Worm (Caenorhabditis elegans) whole organism, late embryonic: Measurements from ENCODE around the gene F18E9.4.

Experiments used
- C08G9.2 ChIP-seq: sonication (generic microtip); optimal IDR thresholded peaks from 2 replicates; lab custom pipeline; 2016; ENCODE audit warnings: mild to moderate bottlenecking, missing genetic modification characterization, moderate library complexity, missing compliant biosample characterization
- C38D4.7 ChIP-seq: fragments of 200-800 bp; sonication (Bioruptor generic); optimal IDR thresholded peaks from 2 replicates; lab custom pipeline; 2018; ENCODE audit warnings: mild to moderate bottlenecking, missing genetic modification characterization, moderate library complexity, missing compliant biosample characterization
- F13H6.1 ChIP-seq: sonication (generic microtip); optimal IDR thresholded peaks from 2 replicates; lab custom pipeline; 2016; ENCODE audit warnings: missing genetic modification characterization, missing compliant biosample characterization
- K02D7.2 ChIP-seq: sonication (generic microtip); optimal IDR thresholded peaks from 2 replicates; lab custom pipeline; 2017; ENCODE audit warnings: mild to moderate bottlenecking, missing genetic modification characterization, missing compliant biosample characterization
- K09A11.1 ChIP-seq: sonication (generic microtip); optimal IDR thresholded peaks from 2 replicates; lab custom pipeline; 2017; ENCODE audit warnings: antibody characterized with exemption, mild to moderate bottlenecking, missing genetic modification characterization, missing compliant biosample characterization; ENCODE audit not compliant: insufficient read depth
- ahr-1 ChIP-seq: sonication (generic microtip); optimal IDR thresholded peaks from 2 replicates; lab custom pipeline; 2016; ENCODE audit warnings: missing genetic modification characterization, missing compliant biosample characterization
- ceh-18 ChIP-seq: sonication (generic microtip); optimal IDR thresholded peaks from 2 replicates; lab custom pipeline; 2016; ENCODE audit warnings: missing genetic modification characterization, missing compliant biosample characterization
- ceh-2 ChIP-seq: sonication (generic microtip); optimal IDR thresholded peaks from 2 replicates; lab custom pipeline; 2016; ENCODE audit warnings: missing genotype, missing genetic modification characterization, missing compliant biosample characterization
- ceh-22 ChIP-seq: sonication (generic microtip); optimal IDR thresholded peaks from 2 replicates; lab custom pipeline; 2017; ENCODE audit warnings: missing biosample characterization, missing genetic modification characterization
- ceh-34 ChIP-seq: sonication (generic microtip); optimal IDR thresholded peaks from 2 replicates; lab custom pipeline; 2016; ENCODE audit warnings: mild to moderate bottlenecking, missing genetic modification characterization, missing compliant biosample characterization
- ceh-6 ChIP-seq: fragments of 200-800 bp; sonication (Bioruptor generic); optimal IDR thresholded peaks from 2 replicates; lab custom pipeline; 2018; ENCODE audit warnings: mild to moderate bottlenecking, missing genetic modification characterization, missing compliant biosample characterization
- dmd-4 ChIP-seq: sonication (generic microtip); optimal IDR thresholded peaks from 2 replicates; lab custom pipeline; 2016; ENCODE audit warnings: borderline replicate concordance, missing genetic modification characterization, missing compliant biosample characterization
- elt-2 ChIP-seq: sonication (generic microtip); optimal IDR thresholded peaks from 2 replicates; lab custom pipeline; 2016; ENCODE audit warnings: missing genetic modification reagents, missing genetic modification characterization, missing compliant biosample characterization
- ets-4 ChIP-seq: sonication (generic microtip); optimal IDR thresholded peaks from 2 replicates; lab custom pipeline; 2016; ENCODE audit warnings: missing genetic modification characterization, missing compliant biosample characterization
- fax-1 ChIP-seq: sonication (generic microtip); optimal IDR thresholded peaks from 2 replicates; lab custom pipeline; 2016; ENCODE audit warnings: missing genotype, missing genetic modification characterization, missing compliant biosample characterization
- gmeb-2 ChIP-seq: sonication (generic microtip); optimal IDR thresholded peaks from 2 replicates; lab custom pipeline; 2016; ENCODE audit warnings: missing genetic modification characterization, inconsistent platforms, missing compliant biosample characterization
- hlh-13 ChIP-seq: fragments of 200-800 bp; sonication (Bioruptor generic); optimal IDR thresholded peaks from 2 replicates; lab custom pipeline; 2018; ENCODE audit warnings: mild to moderate bottlenecking, missing genetic modification characterization, missing compliant biosample characterization
- hlh-15 ChIP-seq: sonication (generic microtip); optimal IDR thresholded peaks from 2 replicates; lab custom pipeline; 2016; ENCODE audit warnings: missing genetic modification characterization, missing compliant biosample characterization
- hlh-8 ChIP-seq: sonication (generic microtip); optimal IDR thresholded peaks from 2 replicates; lab custom pipeline; 2016; ENCODE audit warnings: missing genotype, missing genetic modification characterization, missing compliant biosample characterization
- madf-2 ChIP-seq: sonication (generic microtip); optimal IDR thresholded peaks from 2 replicates; lab custom pipeline; 2017; ENCODE audit warnings: missing genetic modification characterization, missing compliant biosample characterization
- mec-3 ChIP-seq: sonication (generic microtip); optimal IDR thresholded peaks from 2 replicates; lab custom pipeline; 2016; ENCODE audit warnings: borderline replicate concordance, missing genetic modification characterization, missing compliant biosample characterization
- nfya-1 ChIP-seq: sonication (generic microtip); optimal IDR thresholded peaks from 2 replicates; lab custom pipeline; 2017; ENCODE audit warnings: missing genetic modification characterization, mild to moderate bottlenecking, missing compliant biosample characterization, antibody characterized with exemption, moderate library complexity
- nhr-232 ChIP-seq: sonication (generic microtip); optimal IDR thresholded peaks from 2 replicates; lab custom pipeline; 2016; ENCODE audit warnings: missing genetic modification characterization, missing compliant biosample characterization
- odd-2 ChIP-seq: sonication (generic microtip); optimal IDR thresholded peaks from 2 replicates; lab custom pipeline; 2017; ENCODE audit warnings: antibody characterized with exemption, mild to moderate bottlenecking, missing genetic modification characterization, missing compliant biosample characterization
- pha-4 ChIP-seq: fragments of 150-350 bp; optimal IDR thresholded peaks from 2 replicates; lab custom pipeline; 2018; ENCODE audit warnings: missing biosample characterization, missing genetic modification reagents, missing genetic modification characterization
- pros-1 ChIP-seq: fragments of 150-350 bp; optimal IDR thresholded peaks from 2 replicates; lab custom pipeline; 2014; ENCODE audit warnings: missing biosample characterization, missing genetic modification reagents, missing genetic modification characterization
- rnt-1 ChIP-seq: sonication (generic microtip); optimal IDR thresholded peaks from 2 replicates; lab custom pipeline; 2016; ENCODE audit warnings: missing genetic modification characterization, missing compliant biosample characterization
- sdc-2 ChIP-seq: sonication (generic microtip); optimal IDR thresholded peaks from 2 replicates; lab custom pipeline; 2016; ENCODE audit warnings: missing genotype, missing genetic modification characterization, missing compliant biosample characterization
- sox-2 ChIP-seq: fragments of 200-800 bp; sonication (Bioruptor generic); IDR thresholded peaks from 2 replicates; pipeline ENCODE4 v1.3.6; 2022; ENCODE audit warnings: missing genetic modification reagents, missing genetic modification characterization, missing compliant biosample characterization
- sox-4 ChIP-seq: sonication (generic microtip); optimal IDR thresholded peaks from 2 replicates; lab custom pipeline; 2017; ENCODE audit warnings: mild to moderate bottlenecking, missing genetic modification characterization, inconsistent platforms, missing compliant biosample characterization
- syd-9 ChIP-seq: sonication (generic microtip); optimal IDR thresholded peaks from 2 replicates; lab custom pipeline; 2016; ENCODE audit warnings: mild to moderate bottlenecking, missing genetic modification characterization, moderate library complexity, missing compliant biosample characterization
- tbx-2 ChIP-seq: sonication (generic microtip); optimal IDR thresholded peaks from 2 replicates; lab custom pipeline; 2016; ENCODE audit warnings: missing genetic modification characterization, missing compliant biosample characterization
- tbx-7 ChIP-seq: sonication (generic microtip); optimal IDR thresholded peaks from 2 replicates; lab custom pipeline; 2016; ENCODE audit warnings: missing genotype, missing genetic modification characterization, missing compliant biosample characterization
- ttx-3 ChIP-seq: sonication (generic microtip); optimal IDR thresholded peaks from 2 replicates; lab custom pipeline; 2016; ENCODE audit warnings: missing genetic modification reagents, missing genetic modification characterization, missing compliant biosample characterization
- unc-86 ChIP-seq: sonication (generic microtip); optimal IDR thresholded peaks from 2 replicates; lab custom pipeline; 2016; ENCODE audit warnings: missing genetic modification characterization, missing compliant biosample characterization
- ztf-16 ChIP-seq: sonication (generic microtip); optimal IDR thresholded peaks from 2 replicates; lab custom pipeline; 2017; ENCODE audit warnings: missing genetic modification characterization, missing compliant biosample characterization

Gene F18E9.4

DNA sequence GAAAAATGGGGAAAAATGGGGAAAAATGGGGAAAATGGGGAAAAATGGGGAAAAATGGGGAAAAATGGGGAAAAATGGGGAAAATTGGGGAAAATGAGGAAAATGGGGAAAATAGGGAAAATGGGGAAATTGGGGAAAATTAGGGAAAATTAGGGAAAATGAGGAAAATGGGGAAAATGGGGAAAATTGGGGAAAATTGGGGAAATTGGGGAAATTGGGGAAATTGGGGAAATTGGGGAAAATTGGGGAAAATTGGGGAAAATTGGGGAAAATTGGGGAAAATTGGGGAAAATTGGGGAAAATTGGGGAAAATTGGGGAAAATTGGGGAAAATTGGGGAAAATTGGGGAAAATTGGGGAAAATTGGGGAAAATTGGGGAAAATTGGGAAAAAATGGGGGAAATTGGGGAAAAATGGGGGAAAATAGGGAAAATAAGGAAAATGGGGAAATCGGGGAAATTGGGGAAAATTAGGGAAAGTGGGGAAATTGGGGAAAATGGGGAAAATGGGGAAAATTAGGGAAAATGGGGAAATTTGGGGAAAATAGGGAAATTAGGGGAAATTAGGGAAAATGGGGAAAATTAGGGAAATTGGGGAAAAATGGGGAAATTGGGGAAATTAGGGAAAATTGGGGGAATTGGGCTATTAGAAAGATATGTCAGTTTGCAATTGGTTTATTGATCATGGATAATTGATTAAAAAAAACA is 22.6 kb downstream of the F18E9.4 start (continued):
- TF ChIP-seq pros-1 (tag; lab: Kevin White, UChicago) (no peak), tbx-7 (tag; lab: Kevin White, UChicago) (no peak), nhr-232 (no peak), hlh-15 (tag; lab: Kevin White, UChicago) (no peak), dmd-4 (no peak), ceh-6 (GFP tag; lab: Kevin White, UChicago) (no peak), ttx-3 (tag; lab: Kevin White, UChicago) (no peak), nfya-1 (tag; lab: Kevin White, UChicago) (no peak), sox-2 (0 out of 2 replicates have a peak, but pooled peaks have one; percentile 10), madf-2 (tag; lab: Kevin White, UChicago) (no peak), ceh-2 (no peak), pha-4 (no peak), ztf-16 (tag; lab: Kevin White, UChicago) (no peak), gmeb-2 (tag; lab: Kevin White, UChicago) (peak; percentile 24), ceh-22 (tag; lab: Kevin White, UChicago) (no peak), hlh-8 (tag; lab: Kevin White, UChicago) (no peak), tbx-2 (tag; lab: Kevin White, UChicago) (no peak)

DNA sequence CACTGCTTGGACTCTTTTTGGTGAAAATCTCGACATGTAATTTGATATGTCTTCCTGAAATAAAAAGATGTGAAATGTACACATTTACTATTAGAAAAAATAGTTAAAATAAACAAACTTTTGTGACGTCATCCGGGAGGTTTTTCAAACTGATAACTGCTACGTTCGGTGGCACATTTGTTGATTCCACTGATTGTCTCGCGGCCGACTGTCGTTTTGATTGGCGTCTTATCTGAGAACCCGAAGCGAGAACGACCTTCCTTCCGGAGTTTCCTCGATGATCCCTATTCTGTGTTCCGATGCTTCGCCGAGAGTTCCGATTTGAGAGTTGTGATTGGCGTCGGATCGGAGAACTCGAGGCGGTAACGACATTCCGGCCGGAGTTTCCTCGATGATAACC is 23.8 kb downstream of the F18E9.4 start:
- TF ChIP-seq ttx-3 (tag; lab: Kevin White, UChicago) (no peak), mec-3 (tag; lab: Kevin White, UChicago) (no peak), ceh-18 (tag; lab: Kevin White, UChicago) (no peak), unc-86 (tag; lab: Kevin White, UChicago) (no peak), ahr-1 (tag; lab: Kevin White, UChicago) (no peak), pros-1 (tag; lab: Kevin White, UChicago) (no peak), sdc-2 (tag; lab: Kevin White, UChicago) (no peak), odd-2 (tag; lab: Kevin White, UChicago) (no peak), K09A11.1 (tag; lab: Kevin White, UChicago) (no peak), rnt-1 (no peak), sox-4 (tag; lab: Kevin White, UChicago) (no peak), K02D7.2 (tag; lab: Kevin White, UChicago) (no peak), F13H6.1 (tag; lab: Kevin White, UChicago) (no peak), ceh-34 (tag; lab: Kevin White, UChicago) (no peak), ceh-2 (no peak)

DNA sequence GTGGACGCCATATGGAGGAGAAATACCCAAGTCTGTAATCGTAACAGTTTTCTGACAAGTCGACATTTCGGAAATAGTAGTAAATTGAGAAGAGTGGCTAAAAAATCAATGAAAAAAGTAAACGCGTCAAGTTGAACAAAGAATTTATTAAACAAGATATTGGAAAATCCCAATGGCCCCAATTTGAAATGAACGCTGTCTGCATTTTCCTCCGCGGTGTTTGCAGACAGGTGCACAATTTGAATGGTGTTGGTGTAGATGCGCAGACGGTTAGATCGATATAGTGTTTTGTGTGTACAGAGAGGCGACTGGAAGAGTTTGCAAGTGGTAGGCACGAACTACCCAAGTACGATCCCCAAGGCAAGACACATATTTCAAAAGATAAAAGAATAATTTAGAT is 24.7 kb downstream of the F18E9.4 start, which contains the start of the genes H35N09.2 and H35N09.1:
H35N09.2 (minus strand) TSS at position 54 of the 400 bp plus-strand sequence.
H35N09.1 (plus strand) TSS at position 335 of the 400 bp plus-strand sequence.
- no peak for TF ChIP-seq madf-2 (tag; lab: Kevin White, UChicago)
- TF ChIP-seq ztf-16 (tag; lab: Kevin White, UChicago): no peak
- no peak for TF ChIP-seq mec-3 (tag; lab: Kevin White, UChicago)
- TF ChIP-seq ceh-34 (tag; lab: Kevin White, UChicago): peak; percentile 0
- TF ChIP-seq C38D4.7 (GFP tag; lab: Kevin White, UChicago): no peak
- TF ChIP-seq C08G9.2 (tag; lab: Kevin White, UChicago): no peak
- TF ChIP-seq tbx-2 (tag; lab: Kevin White, UChicago): peak; percentile 4
- peak; percentile 55 for TF ChIP-seq nfya-1 (tag; lab: Kevin White, UChicago)
- no peak for TF ChIP-seq syd-9 (tag; lab: Kevin White, UChicago)
- TF ChIP-seq hlh-15 (tag; lab: Kevin White, UChicago): no peak

DNA sequence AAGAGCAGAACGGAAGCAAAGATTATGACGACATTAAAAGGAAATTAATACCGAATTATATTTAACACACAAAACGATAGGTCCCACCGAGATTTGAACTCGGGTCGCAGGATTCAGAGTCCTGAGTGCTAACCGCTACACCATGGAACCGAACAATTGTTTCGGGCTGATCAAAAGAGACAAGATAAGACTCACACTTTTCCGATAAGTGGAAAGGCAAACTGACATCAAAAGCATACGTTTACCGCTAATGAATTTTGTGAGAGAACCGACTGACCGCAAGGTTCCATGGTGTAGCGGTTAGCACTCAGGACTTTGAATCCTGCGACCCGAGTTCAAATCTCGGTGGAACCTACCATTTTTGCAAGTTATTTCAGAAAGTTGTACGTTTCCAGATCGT is 28.4 kb downstream of the F18E9.4 start:
- no peak for TF ChIP-seq madf-2 (tag; lab: Kevin White, UChicago)
- TF ChIP-seq syd-9 (tag; lab: Kevin White, UChicago): no peak
- peak; percentile 45 for TF ChIP-seq rnt-1
- no peak for TF ChIP-seq K09A11.1 (tag; lab: Kevin White, UChicago)
- TF ChIP-seq hlh-13 (GFP tag; lab: Kevin White, UChicago): no peak
- TF ChIP-seq fax-1 (tag; lab: Kevin White, UChicago): no peak
- TF ChIP-seq ets-4: no peak
- no peak for TF ChIP-seq elt-2 (tag; lab: Kevin White, UChicago)
- TF ChIP-seq gmeb-2 (tag; lab: Kevin White, UChicago): peak; percentile 2
- no peak for TF ChIP-seq hlh-15 (tag; lab: Kevin White, UChicago)
- no peak for TF ChIP-seq tbx-2 (tag; lab: Kevin White, UChicago)
